Worm (Caenorhabditis elegans): Measurements from ENCODE around the gene C11E4.7.

- TF ChIP-seq unc-62 (GFP tag; optimal IDR thresholded peaks at IDR 0.05) (no peak), nhr-25 (tag; optimal IDR thresholded peaks at IDR 0.05) (no peak), ZK546.5 (tag; optimal IDR thresholded peaks at IDR 0.05) (no peak), nhr-11 (tag; optimal IDR thresholded peaks at IDR 0.05) (no peak), pqm-1 (tag; optimal IDR thresholded peaks at IDR 0.05) (no peak), ama-1 (optimal IDR thresholded peaks at IDR 0.05) (no peak), eor-1 (tag; optimal IDR thresholded peaks at IDR 0.05) (no peak), fos-1 (tag; optimal IDR thresholded peaks at IDR 0.05) (no peak), nhr-237 (tag; optimal IDR thresholded peaks at IDR 0.05) (no peak), lin-15B (tag; optimal IDR thresholded peaks at IDR 0.05) (no peak), snpc-4 (tag; optimal IDR thresholded peaks at IDR 0.05) (no peak)
Measured at ce11 chrX:9597299-9597698, 19.7 kb upstream of the C11E4.7 start.

Measured in whole organism, L3 larva.